Worm (Caenorhabditis elegans): ENCODE results near the gene C25G6.4.

Gene C25G6.4

ce11 chrX:1272539-1272938 is 22.9 kb upstream of the C25G6.4 start, which contains the start of gene C52B11.5:
Gene C52B11.5 (plus strand): TSS chrX:1272788.
- TF ChIP-seq nhr-90 (tag; optimal IDR thresholded peaks at IDR 0.05; ENCODE audit: poor library complexity) = no peak
- TF ChIP-seq nhr-12 (tag; optimal IDR thresholded peaks at IDR 0.05) = no peak
- no peak for TF ChIP-seq rnt-1 (tag; optimal IDR thresholded peaks at IDR 0.05)
- peak; percentile 82 for TF ChIP-seq elt-2 (tag; optimal IDR thresholded peaks at IDR 0.05)
- TF ChIP-seq lin-39 (tag; optimal IDR thresholded peaks at IDR 0.05) = no peak
- no peak for TF ChIP-seq pax-3 (tag; optimal IDR thresholded peaks at IDR 0.05)
- TF ChIP-seq tbx-2 (tag; optimal IDR thresholded peaks at IDR 0.05) = no peak
- no peak for TF ChIP-seq xbp-1 (tag; optimal IDR thresholded peaks at IDR 0.05)
- TF ChIP-seq ceh-82 (tag; optimal IDR thresholded peaks at IDR 0.05) = no peak
- no peak for TF ChIP-seq lsy-2 (tag; optimal IDR thresholded peaks at IDR 0.05)
- TF ChIP-seq lin-15B (tag; optimal IDR thresholded peaks at IDR 0.05) = no peak
- peak; percentile 6 for TF ChIP-seq lin-14 (GFP tag; optimal IDR thresholded peaks at IDR 0.05)
- TF ChIP-seq pqm-1 (tag; optimal IDR thresholded peaks at IDR 0.05) = peak; percentile 89
- no peak for TF ChIP-seq mdl-1 (tag; optimal IDR thresholded peaks at IDR 0.05)
- peak in 1 of 2 experiments; percentile 27 for TF ChIP-seq lin-35 (GFP tag; optimal IDR thresholded peaks at IDR 0.05)

- no peak for TF ChIP-seq sptf-1 (tag; optimal IDR thresholded peaks at IDR 0.05)
- TF ChIP-seq ets-5 (GFP tag; IDR thresholded peaks at IDR 0.05) = no peak
- TF ChIP-seq snpc-4 (tag; optimal IDR thresholded peaks at IDR 0.05) = no peak
- no peak for TF ChIP-seq ceh-82 (tag; optimal IDR thresholded peaks at IDR 0.05)
- TF ChIP-seq lir-3 (tag; optimal IDR thresholded peaks at IDR 0.05; ENCODE audit: poor library complexity) = no peak
- no peak for TF ChIP-seq rnt-1 (tag; optimal IDR thresholded peaks at IDR 0.05)
- no peak for TF ChIP-seq jun-1 (tag; optimal IDR thresholded peaks at IDR 0.05)
- no peak for TF ChIP-seq nhr-11 (tag; optimal IDR thresholded peaks at IDR 0.05)
- no peak for TF ChIP-seq swsn-7 (tag; optimal IDR thresholded peaks at IDR 0.05)
- TF ChIP-seq zag-1 (tag; optimal IDR thresholded peaks at IDR 0.05) = no peak
- TF ChIP-seq efl-1 (optimal IDR thresholded peaks at IDR 0.05) = no peak
- no peak for TF ChIP-seq efl-1 (GFP tag; optimal IDR thresholded peaks at IDR 0.05 in 1 of 2)
- no peak for TF ChIP-seq nhr-71 (tag; optimal IDR thresholded peaks at IDR 0.05)
- TF ChIP-seq nhr-20 (tag; optimal IDR thresholded peaks at IDR 0.05) = no peak
- no peak for TF ChIP-seq ztf-11 (tag; optimal IDR thresholded peaks at IDR 0.05)
- no peak for TF ChIP-seq lin-15B (tag; optimal IDR thresholded peaks at IDR 0.05)
- TF ChIP-seq mdl-1 (tag; optimal IDR thresholded peaks at IDR 0.05) = no peak
Measured at ce11 chrX:1270598-1270997, 21.0 kb upstream of the C25G6.4 start, which contains the start of gene C25G6.1. Gene C25G6.1 (plus strand): TSS chrX:1270898.

- TF ChIP-seq ceh-8 (GFP tag; optimal IDR thresholded peaks at IDR 0.05) (peak; percentile 9), efl-1 (optimal IDR thresholded peaks at IDR 0.05) (no peak), efl-1 (GFP tag; optimal IDR thresholded peaks at IDR 0.05 in 1 of 2) (no peak), nhr-76 (tag; optimal IDR thresholded peaks at IDR 0.05) (no peak), lin-14 (GFP tag; optimal IDR thresholded peaks at IDR 0.05) (peak; percentile 90), nhr-47 (tag; optimal IDR thresholded peaks at IDR 0.05) (peak; percentile 35), tbx-2 (tag; optimal IDR thresholded peaks at IDR 0.05) (peak; percentile 60), isw-1 (GFP tag; IDR thresholded peaks at IDR 0.05) (no peak), ces-1 (GFP tag; optimal IDR thresholded peaks at IDR 0.05) (peak; percentile 57), mef-2 (tag; optimal IDR thresholded peaks at IDR 0.05) (no peak), nhr-71 (tag; optimal IDR thresholded peaks at IDR 0.05) (peak; percentile 36), grh-1 (GFP tag; IDR thresholded peaks at IDR 0.05) (no peak), nhr-28 (tag; optimal IDR thresholded peaks at IDR 0.05) (no peak)
Measured at ce11 chrX:1265336-1265735, 15.7 kb upstream of the C25G6.4 start.

ce11 chrX:1257668-1258067 is 8.0 kb upstream of the C25G6.4 start:
- TF ChIP-seq jun-1 (tag; optimal IDR thresholded peaks at IDR 0.05) (no peak), dpl-1 (GFP tag; optimal IDR thresholded peaks at IDR 0.05) (no peak), fkh-4 (tag; optimal IDR thresholded peaks at IDR 0.05; ENCODE audit: borderline replicate concordance) (no peak), unc-130 (tag; optimal IDR thresholded peaks at IDR 0.05) (no peak), alr-1 (tag; optimal IDR thresholded peaks at IDR 0.05; ENCODE audit: borderline replicate concordance) (no peak), nhr-71 (tag; optimal IDR thresholded peaks at IDR 0.05) (no peak), swsn-7 (tag; optimal IDR thresholded peaks at IDR 0.05) (no peak), unc-30 (tag; optimal IDR thresholded peaks at IDR 0.05) (no peak), snu-23 (GFP tag; optimal IDR thresholded peaks at IDR 0.05) (no peak), Y116A8C.19 (tag; optimal IDR thresholded peaks at IDR 0.05; ENCODE audit: borderline replicate concordance) (no peak), pag-3 (tag; optimal IDR thresholded peaks at IDR 0.05; ENCODE audit: borderline replicate concordance, insufficient read depth) (no peak), nhr-19 (GFP tag; conservative IDR thresholded peaks at IDR 0.05) (no peak), pax-3 (tag; optimal IDR thresholded peaks at IDR 0.05) (no peak), skn-1 (tag; optimal IDR thresholded peaks at IDR 0.05) (no peak)
